Worm (Caenorhabditis elegans): ENCODE results near the gene srd-15.

Gene srd-15

ce11 chrV:5916862-5917261 lies 10.7 kb upstream of the srd-15 start:
- TF ChIP-seq hlh-6 (tag; optimal IDR thresholded peaks at IDR 0.05) = no peak
- TF ChIP-seq gmeb-2 (tag; optimal IDR thresholded peaks at IDR 0.05) = no peak
- TF ChIP-seq ets-4 (tag; optimal IDR thresholded peaks at IDR 0.05) = no peak
- TF ChIP-seq rnt-1 (tag; optimal IDR thresholded peaks at IDR 0.05) = no peak
- TF ChIP-seq hlh-13 (GFP tag; optimal IDR thresholded peaks at IDR 0.05) = no peak
- TF ChIP-seq ceh-2 (tag; optimal IDR thresholded peaks at IDR 0.05) = no peak
- no peak for TF ChIP-seq K09A11.1 (tag; optimal IDR thresholded peaks at IDR 0.05; ENCODE audit: insufficient read depth)
- no peak for TF ChIP-seq unc-42 (tag; optimal IDR thresholded peaks at IDR 0.05)
- no peak for TF ChIP-seq fkh-6 (tag; optimal IDR thresholded peaks at IDR 0.05)
- TF ChIP-seq ceh-48 (tag; optimal IDR thresholded peaks at IDR 0.05) = no peak
- no peak for TF ChIP-seq eyg-1 (tag; optimal IDR thresholded peaks at IDR 0.05)
- TF ChIP-seq pha-2 (tag; optimal IDR thresholded peaks at IDR 0.05) = no peak
- no peak for TF ChIP-seq syd-9 (tag; optimal IDR thresholded peaks at IDR 0.05)
- TF ChIP-seq elt-4 (tag; optimal IDR thresholded peaks at IDR 0.05) = no peak
- no peak for TF ChIP-seq ceh-18 (tag; optimal IDR thresholded peaks at IDR 0.05)
- no peak for TF ChIP-seq pros-1 (tag; optimal IDR thresholded peaks at IDR 0.05)
- no peak for TF ChIP-seq unc-3 (GFP tag; conservative IDR thresholded peaks at IDR 0.05)
- no peak for TF ChIP-seq unc-3 (tag; optimal IDR thresholded peaks at IDR 0.05)

DNA sequence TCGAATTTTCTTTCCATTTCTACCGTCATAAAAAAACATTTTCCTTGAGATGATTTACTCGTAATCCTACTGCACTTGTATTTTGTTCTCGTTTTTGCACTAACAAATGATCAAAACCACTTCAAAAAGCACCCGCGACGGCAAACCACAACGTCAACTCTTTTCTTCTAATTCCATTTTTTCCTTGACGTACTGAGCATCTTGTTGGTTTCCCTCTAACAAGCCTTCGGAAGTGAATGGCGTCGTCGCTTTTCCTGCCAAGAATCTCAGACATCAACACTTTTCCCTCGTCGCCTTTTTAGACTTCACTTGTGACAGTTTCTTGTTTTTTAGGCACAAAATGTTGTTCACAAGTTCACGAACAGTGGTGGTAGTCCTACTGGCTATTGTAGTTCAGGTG lies 6.3 kb upstream of the srd-15 start, which contains the start of gene C04E6.13:
TSS of gene C04E6.13 (plus strand) at position 301 of the 400 bp plus-strand sequence.
- TF ChIP-seq fkh-10 (GFP tag; optimal IDR thresholded peaks at IDR 0.05) (no peak), eyg-1 (tag; optimal IDR thresholded peaks at IDR 0.05) (no peak), ceh-18 (tag; optimal IDR thresholded peaks at IDR 0.05) (no peak), mec-3 (tag; optimal IDR thresholded peaks at IDR 0.05; ENCODE audit: borderline replicate concordance) (no peak), lim-6 (tag; optimal IDR thresholded peaks at IDR 0.05) (no peak), hlh-30 (tag; optimal IDR thresholded peaks at IDR 0.05; ENCODE audit: insufficient read depth) (no peak), hlh-6 (tag; optimal IDR thresholded peaks at IDR 0.05) (no peak)

ce11 chrV:5907090-5907489 lies 938 bp upstream of the srd-15 start, which contains the start of gene C04E6.4:
Gene C04E6.4 (plus strand): TSS chrV:5907390.
- TF ChIP-seq ceh-22 (tag; optimal IDR thresholded peaks at IDR 0.05) = no peak
- TF ChIP-seq tbx-2 (tag; optimal IDR thresholded peaks at IDR 0.05) = no peak
- TF ChIP-seq elt-2 (tag; optimal IDR thresholded peaks at IDR 0.05) = no peak
- no peak for TF ChIP-seq syd-9 (tag; optimal IDR thresholded peaks at IDR 0.05)
- TF ChIP-seq ceh-31 (tag; optimal IDR thresholded peaks at IDR 0.05) = no peak

DNA sequence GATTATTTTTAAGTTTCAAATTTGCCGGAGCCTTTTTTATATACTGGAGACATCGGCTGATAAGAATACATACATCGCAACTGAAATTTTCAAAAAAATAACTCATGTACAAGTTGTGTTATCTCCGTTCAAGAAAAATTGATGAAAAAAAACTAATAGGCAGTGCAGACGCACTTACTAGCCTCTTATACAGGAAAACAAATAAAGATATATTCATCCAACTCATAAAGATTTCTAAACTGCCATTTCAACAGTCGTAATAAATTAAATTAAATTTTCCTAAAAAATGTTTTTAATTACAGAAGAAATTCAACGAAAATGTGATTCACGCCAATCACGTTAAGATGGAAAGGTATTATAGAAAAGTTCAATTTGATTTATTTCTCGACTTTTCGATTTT lies 4.3 kb downstream of the srd-15 start, which contains the start of gene C04E6.5:
TSS of gene C04E6.5 (plus strand) at position 301 of the 400 bp plus-strand sequence.
- no peak for TF ChIP-seq pha-4 (tag; optimal IDR thresholded peaks at IDR 0.05)
- TF ChIP-seq ceh-14 (tag; optimal IDR thresholded peaks at IDR 0.05) = no peak
- TF ChIP-seq rnt-1 (tag; optimal IDR thresholded peaks at IDR 0.05) = no peak
- TF ChIP-seq sdc-2 (tag; optimal IDR thresholded peaks at IDR 0.05) = no peak
- TF ChIP-seq ahr-1 (tag; optimal IDR thresholded peaks at IDR 0.05) = no peak
- TF ChIP-seq dmd-4 (tag; optimal IDR thresholded peaks at IDR 0.05; ENCODE audit: borderline replicate concordance) = no peak
- no peak for TF ChIP-seq ceh-34 (tag; optimal IDR thresholded peaks at IDR 0.05)
- no peak for TF ChIP-seq pax-1 (tag; optimal IDR thresholded peaks at IDR 0.05)

- no peak for TF ChIP-seq fkh-6 (tag; optimal IDR thresholded peaks at IDR 0.05)
- TF ChIP-seq C38D4.7 (GFP tag; optimal IDR thresholded peaks at IDR 0.05) = no peak
- TF ChIP-seq tbx-2 (tag; optimal IDR thresholded peaks at IDR 0.05) = no peak
- no peak for TF ChIP-seq ceh-6 (GFP tag; optimal IDR thresholded peaks at IDR 0.05)
- no peak for TF ChIP-seq hlh-6 (tag; optimal IDR thresholded peaks at IDR 0.05)
- no peak for TF ChIP-seq ceh-31 (tag; optimal IDR thresholded peaks at IDR 0.05)
- TF ChIP-seq ref-2 (tag; optimal IDR thresholded peaks at IDR 0.05) = no peak
- TF ChIP-seq ceh-14 (tag; optimal IDR thresholded peaks at IDR 0.05) = no peak
- TF ChIP-seq pax-1 (tag; optimal IDR thresholded peaks at IDR 0.05) = no peak
Observed at ce11 chrV:5899940-5900339, 6.2 kb downstream of the srd-15 start, which contains the start of gene srd-16. Gene srd-16 (minus strand): TSS chrV:5900040.

Measured in whole organism, late embryonic.